Worm (Caenorhabditis elegans) whole organism, L4/young adult: ENCODE data around the gene C18B2.4.

Source experiments
- W03F9.2 ChIP-seq: fragments of 150-350 bp; optimal IDR thresholded peaks from 2 replicates; lab custom pipeline; 2014; ENCODE audit warnings: missing biosample characterization, missing genetic modification characterization
- dao-5 ChIP-seq: sonication (generic microtip); optimal IDR thresholded peaks from 2 replicates; lab custom pipeline; 2016; ENCODE audit warnings: missing genotype, missing genetic modification characterization, moderate library complexity, missing compliant biosample characterization
- him-1 ChIP-seq: sonication (generic microtip); optimal IDR thresholded peaks from 2 replicates; lab custom pipeline; 2016; ENCODE audit warnings: missing genotype, missing genetic modification reagents, missing genetic modification characterization, missing compliant biosample characterization

Gene C18B2.4

ce11 chrX:3613665-3614064, 8.1 kb upstream of the C18B2.4 start:
- no peak for TF ChIP-seq him-1 (tag; lab: Kevin White, UChicago)
- no peak for TF ChIP-seq W03F9.2 (tag; lab: Kevin White, UChicago)
- no peak for TF ChIP-seq dao-5 (tag; lab: Kevin White, UChicago)

DNA sequence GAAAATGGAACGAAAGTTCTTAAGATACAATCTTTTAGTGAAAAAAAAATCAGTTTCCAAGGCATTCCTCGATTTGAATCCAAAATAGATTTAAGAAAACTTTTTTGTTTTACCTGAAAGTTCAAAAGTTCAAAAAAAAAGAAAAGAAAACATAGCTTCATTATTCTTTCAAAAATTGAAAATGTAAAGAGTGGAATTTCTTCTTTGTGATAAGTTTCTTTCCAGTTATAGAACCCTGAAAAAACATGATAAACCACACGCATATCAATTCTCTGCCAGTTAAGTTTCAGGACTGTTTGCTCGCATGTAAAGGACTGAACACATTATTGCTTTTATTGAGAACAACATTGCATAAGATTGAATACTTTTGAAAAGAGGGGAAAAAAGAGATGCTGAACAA, 6.2 kb upstream of the C18B2.4 start:
- TF ChIP-seq him-1 (tag; lab: Kevin White, UChicago) (no peak), dao-5 (tag; lab: Kevin White, UChicago) (no peak), W03F9.2 (tag; lab: Kevin White, UChicago) (no peak)

ce11 chrX:3611042-3611623, 5.6 kb upstream of the C18B2.4 start, which contains the start of gene C18B2.5:
TSS of gene C18B2.5 (minus strand) at chrX:3611092.
- TF ChIP-seq him-1 (tag; lab: Kevin White, UChicago) (no peak), dao-5 (tag; lab: Kevin White, UChicago) (no peak), W03F9.2 (tag; lab: Kevin White, UChicago) (no peak)

ce11 chrX:3610442-3610841, 4.9 kb upstream of the C18B2.4 start:
- no peak for TF ChIP-seq W03F9.2 (tag; lab: Kevin White, UChicago)

- TF ChIP-seq W03F9.2 (tag; lab: Kevin White, UChicago), result no peak
- TF ChIP-seq him-1 (tag; lab: Kevin White, UChicago), result no peak
- TF ChIP-seq dao-5 (tag; lab: Kevin White, UChicago), result no peak
Observed at ce11 chrX:3602622-3603021, 2.9 kb downstream of the C18B2.4 start.

- TF ChIP-seq dao-5 (tag; lab: Kevin White, UChicago) (no peak), him-1 (tag; lab: Kevin White, UChicago) (no peak), W03F9.2 (tag; lab: Kevin White, UChicago) (no peak)
Observed at ce11 chrX:3601531-3601930, 4.0 kb downstream of the C18B2.4 start, which contains the start of gene C18B2.3. TSS of gene C18B2.3 (plus strand) at chrX:3601831.

DNA sequence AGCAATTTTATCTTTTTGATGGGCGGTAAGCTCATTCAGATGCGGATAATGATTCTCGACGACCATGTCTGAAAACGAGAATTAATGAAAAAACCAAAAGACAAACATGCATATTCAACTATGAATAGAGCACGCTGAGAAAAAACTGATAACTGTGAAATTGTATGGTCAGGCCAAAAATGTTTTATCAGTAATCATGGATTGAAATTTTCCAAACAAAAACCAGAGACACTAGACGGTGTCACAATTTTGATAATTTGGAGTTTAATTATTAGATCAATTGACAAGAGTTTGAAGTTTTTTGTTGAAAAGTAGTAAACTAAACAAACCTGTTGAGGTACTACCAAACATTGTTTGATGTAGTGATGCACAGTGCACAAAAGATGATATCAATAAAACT, 5.2 kb downstream of the C18B2.4 start, which contains the start of gene cgr-1:
TSS of gene cgr-1 (minus strand) at position 68 of the 400 bp plus-strand sequence.
- TF ChIP-seq him-1 (tag; lab: Kevin White, UChicago) (no peak), W03F9.2 (tag; lab: Kevin White, UChicago) (no peak), dao-5 (tag; lab: Kevin White, UChicago) (no peak)

DNA sequence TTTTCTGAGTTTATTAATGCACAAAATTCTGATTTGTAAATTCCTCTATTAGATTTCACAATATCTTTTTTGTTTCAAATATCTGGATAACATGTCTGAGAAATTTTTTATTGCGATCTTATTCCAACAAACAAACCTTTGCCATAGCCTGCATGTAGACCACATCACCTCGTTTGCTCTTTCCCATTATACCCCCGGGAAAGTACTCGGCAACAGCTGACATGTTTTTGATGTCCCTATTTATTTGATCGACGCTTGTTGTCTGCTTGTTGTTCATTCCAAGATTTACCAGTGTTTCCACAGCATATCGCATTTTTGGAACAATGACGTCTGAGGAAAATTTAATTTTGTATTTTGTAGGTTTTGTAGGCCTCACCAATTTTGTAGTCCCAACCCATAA, 5.7 kb downstream of the C18B2.4 start:
- TF ChIP-seq W03F9.2 (tag; lab: Kevin White, UChicago) (no peak), dao-5 (tag; lab: Kevin White, UChicago) (no peak), him-1 (tag; lab: Kevin White, UChicago) (no peak)

- TF ChIP-seq W03F9.2 (tag; lab: Kevin White, UChicago) (no peak), dao-5 (tag; lab: Kevin White, UChicago) (no peak), him-1 (tag; lab: Kevin White, UChicago) (no peak)
Observed at ce11 chrX:3596967-3597366, 8.6 kb downstream of the C18B2.4 start.

- TF ChIP-seq dao-5 (tag; lab: Kevin White, UChicago), result no peak
- TF ChIP-seq him-1 (tag; lab: Kevin White, UChicago), result no peak
Observed at ce11 chrX:3596303-3596772, 9.2 kb downstream of the C18B2.4 start, which contains the start of gene T27A10.6. TSS of gene T27A10.6 (minus strand) at chrX:3596353.

ce11 chrX:3590510-3590909, 15.0 kb downstream of the C18B2.4 start:
- TF ChIP-seq W03F9.2 (tag; lab: Kevin White, UChicago) (no peak), dao-5 (tag; lab: Kevin White, UChicago) (no peak), him-1 (tag; lab: Kevin White, UChicago) (no peak)

DNA sequence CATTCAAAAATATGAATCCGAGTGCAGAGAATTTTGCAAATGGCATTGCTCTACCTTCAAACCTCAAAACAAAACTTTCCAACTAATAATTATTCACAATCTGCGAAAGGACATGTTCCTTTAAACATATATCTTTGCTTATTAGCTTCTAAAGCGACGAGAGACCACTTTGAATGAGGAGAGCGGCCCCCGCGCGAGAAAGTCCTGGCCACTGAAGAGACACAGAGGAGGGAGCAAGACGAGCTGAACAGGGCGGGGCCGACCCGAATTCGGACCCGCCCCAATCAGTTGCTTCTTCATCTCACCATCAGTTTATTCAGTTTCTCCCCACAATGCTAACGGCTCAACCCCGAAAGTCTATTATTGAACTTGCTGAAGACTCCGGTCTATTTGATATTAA, 19.9 kb downstream of the C18B2.4 start, which contains the start of gene T27A10.2:
TSS of gene T27A10.2 (plus strand) at position 333 of the 400 bp plus-strand sequence.
- TF ChIP-seq W03F9.2 (tag; lab: Kevin White, UChicago), result no peak
- TF ChIP-seq him-1 (tag; lab: Kevin White, UChicago), result no peak
- no peak for TF ChIP-seq dao-5 (tag; lab: Kevin White, UChicago)

DNA sequence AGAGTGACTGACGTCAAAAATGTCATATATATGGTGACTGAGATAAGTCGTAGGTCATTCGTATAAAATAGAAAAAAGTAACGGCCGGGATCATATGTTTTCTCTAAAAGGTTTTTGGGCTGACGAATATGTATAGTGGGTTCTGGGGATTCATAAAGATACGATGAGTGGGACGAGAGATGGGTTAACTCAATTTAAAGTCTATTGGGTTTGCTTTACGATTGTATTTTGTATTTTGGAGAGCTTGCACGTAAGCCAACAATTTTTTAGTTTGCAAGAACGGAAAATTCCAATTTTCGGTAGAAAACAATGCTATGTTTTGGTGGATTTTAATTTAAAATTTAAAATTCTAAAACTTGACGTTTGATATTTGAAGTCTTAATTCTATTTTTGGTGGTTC, 21.1 kb downstream of the C18B2.4 start:
- TF ChIP-seq him-1 (tag; lab: Kevin White, UChicago), result no peak
- no peak for TF ChIP-seq dao-5 (tag; lab: Kevin White, UChicago)
- no peak for TF ChIP-seq W03F9.2 (tag; lab: Kevin White, UChicago)

DNA sequence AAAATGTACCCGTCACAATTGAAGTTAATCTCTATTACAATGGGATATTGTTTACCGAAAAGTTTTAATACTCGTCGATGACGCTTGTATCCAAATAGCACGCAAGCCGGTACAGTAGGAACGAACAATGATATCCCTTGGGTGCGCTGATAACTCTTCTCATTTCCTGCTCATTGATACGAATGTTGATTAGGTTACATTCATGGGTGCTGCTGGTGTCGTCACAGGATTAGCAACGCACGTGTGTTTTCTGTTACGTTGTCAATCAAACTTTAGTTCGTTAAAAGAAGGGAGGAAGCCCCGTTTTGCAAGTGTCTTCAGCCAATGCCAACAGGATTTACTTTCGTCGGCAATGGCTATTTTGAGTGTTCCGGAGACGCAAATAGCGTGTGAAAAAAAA, 22.1 kb downstream of the C18B2.4 start:
- TF ChIP-seq him-1 (tag; lab: Kevin White, UChicago) (no peak), W03F9.2 (tag; lab: Kevin White, UChicago) (no peak), dao-5 (tag; lab: Kevin White, UChicago) (no peak)
